Worm (Caenorhabditis elegans) whole organism, L4 larva: Measurements from ENCODE around the gene ceh-21.
A peak's percentile ranks its signal among the peaks of the same experiment; 100 is the strongest.

ENCODE experiments used
- F26F4.8 ChIP-seq: fragments of 200-800 bp; sonication (Bioruptor generic); conservative IDR thresholded peaks from 2 replicates; pipeline ENCODE4 v1.3.6; 2022; ENCODE audit warnings: missing genetic modification characterization, missing compliant biosample characterization
- Y5F2A.4 ChIP-seq: fragments of 200-800 bp; sonication (Bioruptor generic); optimal IDR thresholded peaks from 2 replicates; lab custom pipeline; 2018; ENCODE audit warnings: mild to moderate bottlenecking, missing genetic modification characterization, missing compliant biosample characterization
- attf-4 ChIP-seq: sonication (generic microtip); optimal IDR thresholded peaks from 3 replicates; lab custom pipeline; 2017; ENCODE audit warnings: missing biosample characterization, missing genetic modification characterization
- ceh-82 ChIP-seq: sonication (generic microtip); optimal IDR thresholded peaks from 2 replicates; lab custom pipeline; 2017; ENCODE audit warnings: missing biosample characterization, missing genetic modification characterization
- dpl-1 ChIP-seq: fragments of 150-350 bp; optimal IDR thresholded peaks from 2 replicates; lab custom pipeline; 2014; ENCODE audit warnings: missing biosample characterization, missing genetic modification reagents, missing genetic modification characterization
- egl-27 ChIP-seq: sonication (generic microtip); optimal IDR thresholded peaks from 3 replicates; lab custom pipeline; 2017; ENCODE audit warnings: missing biosample characterization, missing genetic modification reagents, missing genetic modification characterization
- fos-1 ChIP-seq: fragments of 150-350 bp; optimal IDR thresholded peaks from 2 replicates; lab custom pipeline; 2014; ENCODE audit warnings: missing biosample characterization, missing genetic modification characterization
- jun-1 ChIP-seq: fragments of 150-350 bp; optimal IDR thresholded peaks from 2 replicates; lab custom pipeline; 2014; ENCODE audit warnings: missing biosample characterization, missing genetic modification reagents, missing genetic modification characterization
- mxl-3 ChIP-seq: fragments of 200-800 bp; sonication (Bioruptor generic); optimal IDR thresholded peaks from 2 replicates; lab custom pipeline; 2018; ENCODE audit warnings: mild to moderate bottlenecking, missing genetic modification characterization, missing compliant biosample characterization
- nhr-28 ChIP-seq: fragments of 150-350 bp; optimal IDR thresholded peaks from 2 replicates; lab custom pipeline; 2014; ENCODE audit warnings: missing biosample characterization, missing genetic modification characterization
- tag-97 ChIP-seq: fragments of 200-800 bp; sonication (Bioruptor generic); IDR thresholded peaks from 2 replicates; pipeline ENCODE4 v1.3.6; 2022; ENCODE audit warnings: missing genetic modification characterization, missing compliant biosample characterization
- unc-39 ChIP-seq: sonication (generic microtip); optimal IDR thresholded peaks from 2 replicates; lab custom pipeline; 2017; ENCODE audit warnings: missing biosample characterization, missing genetic modification characterization

DNA sequence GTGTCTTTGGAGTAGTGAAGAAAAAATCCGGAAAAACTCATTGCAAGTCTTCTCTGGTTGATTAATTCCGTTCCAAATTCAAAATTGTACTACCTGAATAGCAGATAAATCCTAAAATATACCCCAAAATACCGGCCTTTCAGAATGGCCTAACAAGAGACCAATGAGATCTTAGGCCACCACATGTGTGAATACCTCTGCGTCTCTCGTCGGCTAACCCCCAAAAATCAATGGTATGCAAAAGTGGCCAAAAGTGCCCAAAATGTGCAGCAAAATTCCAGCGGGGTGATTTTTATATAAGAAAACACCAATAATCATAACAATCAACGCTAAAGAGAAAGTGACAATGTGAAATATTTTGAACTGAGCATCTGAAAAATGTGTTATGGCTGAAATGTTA, 1.1 kb upstream of the ceh-21 start, which contains the start of gene T26C11.9:
- no peak for TF ChIP-seq fos-1 (tag; lab: Kevin White, UChicago)
- no peak for TF ChIP-seq unc-39 (tag; lab: Kevin White, UChicago)
- no peak for TF ChIP-seq ceh-82 (tag; lab: Kevin White, UChicago)
- no peak for TF ChIP-seq nhr-28 (tag; lab: Kevin White, UChicago)
- TF ChIP-seq Y5F2A.4 (GFP tag; lab: Kevin White, UChicago) = no peak
- peak; percentile 28 for TF ChIP-seq dpl-1 (GFP tag; lab: Kevin White, UChicago)
- no peak for TF ChIP-seq tag-97 (GFP tag; lab: Robert Waterston, UW)
- no peak for TF ChIP-seq egl-27
- no peak for TF ChIP-seq jun-1
- no peak for TF ChIP-seq mxl-3 (GFP tag; lab: Kevin White, UChicago)
- TF ChIP-seq attf-4 (tag; lab: Kevin White, UChicago) = no peak
- no peak for TF ChIP-seq F26F4.8 (GFP tag; lab: Robert Waterston, UW)
